Worm (Caenorhabditis elegans): Measurements from ENCODE around the gene unc-70.

Gene unc-70

DNA sequence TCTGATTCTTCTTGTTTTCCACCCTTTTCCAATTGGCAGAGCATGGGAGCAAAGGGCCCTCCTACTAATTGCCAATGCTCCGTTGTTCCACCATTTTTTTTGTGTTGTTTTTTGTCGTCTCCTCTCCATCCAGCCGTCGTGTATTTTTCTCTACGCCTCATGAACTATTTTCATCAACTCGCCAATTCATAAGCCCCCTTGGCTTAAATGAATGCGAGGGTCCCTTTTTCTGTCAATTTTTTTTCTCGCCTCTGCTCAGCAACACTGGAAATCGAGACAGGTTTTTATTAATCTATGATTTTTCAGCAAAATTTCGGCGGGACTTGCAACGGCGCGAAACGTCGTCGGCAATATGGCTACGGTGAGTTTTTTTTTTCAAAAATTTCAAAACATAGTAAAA is at the start of gene unc-70:
TSS of gene unc-70 (plus strand) at position 301 of the 400 bp plus-strand sequence.
- no peak for TF ChIP-seq unc-62 (GFP tag; optimal IDR thresholded peaks at IDR 0.05)

DNA sequence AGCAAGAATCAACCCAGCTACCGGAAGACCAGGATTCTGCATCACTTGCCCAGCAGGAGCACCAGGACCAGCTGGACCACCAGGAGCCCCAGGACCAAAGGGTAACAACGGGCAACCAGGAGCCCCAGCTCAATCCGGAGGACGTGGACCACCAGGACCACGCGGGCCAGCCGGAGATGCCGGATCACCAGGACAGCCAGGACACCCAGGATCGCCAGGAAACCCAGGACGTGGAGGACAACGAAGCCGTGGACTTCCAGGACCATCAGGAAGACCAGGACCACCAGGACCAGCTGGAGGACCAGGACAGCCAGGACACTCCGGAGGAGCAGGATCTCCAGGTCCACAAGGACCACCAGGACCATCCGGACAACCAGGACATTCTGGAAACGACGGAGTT is 49.6 kb upstream of the unc-70 start:
- TF ChIP-seq unc-62 (GFP tag; optimal IDR thresholded peaks at IDR 0.05): no peak

ce11 chrV:6835242-6835641 is 45.9 kb upstream of the unc-70 start, which contains the start of the genes T15B7.14 and col-143:
Gene T15B7.14 (minus strand): TSS chrV:6835342.
Gene col-143 (plus strand): TSS chrV:6835635.
- no peak for TF ChIP-seq unc-62 (GFP tag; optimal IDR thresholded peaks at IDR 0.05)

DNA sequence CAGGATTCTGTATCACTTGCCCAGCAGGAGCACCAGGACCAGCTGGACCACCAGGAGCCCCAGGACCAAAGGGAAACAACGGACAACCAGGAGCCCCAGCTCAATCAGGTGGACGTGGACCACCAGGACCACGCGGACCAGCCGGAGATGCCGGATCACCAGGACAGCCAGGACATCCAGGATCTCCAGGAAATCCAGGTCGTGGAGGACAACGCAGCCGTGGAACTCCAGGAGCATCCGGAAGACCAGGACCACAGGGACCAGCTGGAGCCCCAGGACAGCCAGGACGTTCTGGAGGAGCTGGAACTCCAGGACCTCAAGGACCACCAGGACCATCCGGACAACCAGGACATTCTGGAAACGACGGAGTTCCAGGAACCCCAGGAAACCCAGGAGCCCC is 45.1 kb upstream of the unc-70 start:
- TF ChIP-seq unc-62 (GFP tag; optimal IDR thresholded peaks at IDR 0.05): no peak

DNA sequence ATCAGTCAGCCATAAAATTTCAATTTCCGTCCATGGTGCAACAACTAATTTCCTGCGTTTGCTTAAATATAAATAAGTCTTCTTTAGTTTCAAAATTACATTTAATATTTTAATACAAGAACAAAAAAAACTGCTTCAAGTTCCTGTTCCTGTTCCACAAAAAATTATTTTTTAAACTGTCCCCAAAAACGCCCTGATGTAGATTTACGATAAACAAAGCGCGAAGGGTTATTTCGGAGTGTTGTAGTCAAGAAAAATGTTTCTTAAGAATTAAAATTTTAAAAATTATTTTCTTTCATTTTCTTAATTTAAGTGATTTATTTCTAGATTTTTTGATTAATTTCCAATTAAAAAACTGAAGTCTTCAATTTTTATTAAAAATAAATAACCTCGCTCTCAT is 42.5 kb upstream of the unc-70 start, which contains the start of gene T15B7.15:
TSS of gene T15B7.15 (minus strand) at position 67 of the 400 bp plus-strand sequence.
- TF ChIP-seq unc-62 (GFP tag; optimal IDR thresholded peaks at IDR 0.05): no peak

ce11 chrV:6839008-6839407 is 42.1 kb upstream of the unc-70 start, which contains the start of gene hpo-8:
Gene hpo-8 (plus strand): TSS chrV:6839289.
- no peak for TF ChIP-seq unc-62 (GFP tag; optimal IDR thresholded peaks at IDR 0.05)

- no peak for TF ChIP-seq unc-62 (GFP tag; optimal IDR thresholded peaks at IDR 0.05)
These were observed 38.7 kb upstream of the unc-70 start, which contains the start of gene T15B7.1 for ce11 chrV:6842437-6842836. Gene T15B7.1 (plus strand): TSS chrV:6842737.

DNA sequence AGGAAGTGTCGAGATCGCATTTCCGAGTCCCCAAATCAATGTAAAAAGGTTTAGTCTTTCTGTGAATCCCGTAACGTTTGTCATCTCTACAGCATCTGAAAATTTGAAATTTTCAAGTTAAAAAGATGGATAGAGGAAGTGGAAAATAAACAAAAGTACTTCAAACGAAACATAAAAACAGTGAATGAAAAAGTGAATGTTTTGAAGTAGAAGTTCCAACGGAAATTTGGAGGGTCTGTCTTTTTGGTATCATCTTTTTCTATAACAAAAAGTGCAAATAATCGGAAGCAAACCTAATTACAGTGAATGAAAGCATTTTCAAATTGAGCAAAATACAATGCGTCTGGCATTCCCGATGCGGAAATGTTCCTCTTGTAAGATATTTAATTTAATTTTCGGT is 34.6 kb upstream of the unc-70 start, which contains the start of gene lgc-54:
TSS of gene lgc-54 (minus strand) at position 101 of the 400 bp plus-strand sequence.
- no peak for TF ChIP-seq unc-62 (GFP tag; optimal IDR thresholded peaks at IDR 0.05)

DNA sequence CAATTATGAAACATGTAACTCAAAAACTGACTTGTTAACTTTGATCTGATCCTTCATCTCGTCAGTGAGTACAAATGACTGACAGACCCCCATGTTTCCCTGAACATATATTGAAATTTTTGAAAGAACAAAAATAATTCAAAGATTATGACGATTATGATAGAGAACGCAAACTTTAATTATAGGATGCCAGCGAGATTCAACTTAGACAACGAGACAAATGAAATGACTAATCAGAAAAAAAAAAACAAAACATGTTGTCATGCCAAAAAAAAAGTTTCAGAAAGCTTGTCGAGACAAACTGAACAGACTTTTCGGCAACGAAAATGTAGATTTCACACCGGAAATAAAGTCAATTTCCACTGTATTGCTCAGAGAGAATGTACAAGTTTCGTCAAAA is 26.4 kb upstream of the unc-70 start, which contains the start of gene gpa-10:
TSS of gene gpa-10 (minus strand) at position 101 of the 400 bp plus-strand sequence.
- no peak for TF ChIP-seq unc-62 (GFP tag; optimal IDR thresholded peaks at IDR 0.05)

DNA sequence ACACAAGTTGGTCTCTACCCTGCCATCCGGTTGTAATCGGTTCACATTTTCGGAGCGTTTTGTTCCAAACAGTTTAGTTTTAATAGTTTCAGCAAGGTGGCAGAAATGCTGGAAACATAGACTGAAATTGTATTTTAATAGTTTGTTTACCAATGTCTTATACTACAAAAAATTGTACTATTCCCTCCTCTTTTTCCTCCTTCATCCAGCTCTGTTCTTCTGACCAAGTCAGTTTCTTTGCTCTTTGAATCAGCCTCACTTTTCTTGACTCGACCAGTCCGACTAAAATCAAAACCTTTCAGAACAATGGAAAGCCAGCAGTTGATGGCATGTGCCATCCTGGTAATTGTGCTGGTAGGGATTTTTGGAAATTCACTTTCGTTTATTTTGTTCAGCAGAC is 11.1 kb upstream of the unc-70 start, which contains the start of gene frpr-18:
TSS of gene frpr-18 (plus strand) at position 301 of the 400 bp plus-strand sequence.
- no peak for TF ChIP-seq unc-62 (GFP tag; optimal IDR thresholded peaks at IDR 0.05)

- TF ChIP-seq unc-62 (GFP tag; optimal IDR thresholded peaks at IDR 0.05): no peak
These were observed 6.4 kb upstream of the unc-70 start for ce11 chrV:6874735-6875134.

ce11 chrV:6875795-6876194 is 5.3 kb upstream of the unc-70 start:
- TF ChIP-seq unc-62 (GFP tag; optimal IDR thresholded peaks at IDR 0.05): no peak

- TF ChIP-seq unc-62 (GFP tag; optimal IDR thresholded peaks at IDR 0.05): no peak
These were observed 4.2 kb upstream of the unc-70 start for ce11 chrV:6876763-6877515.

- no peak for TF ChIP-seq unc-62 (GFP tag; optimal IDR thresholded peaks at IDR 0.05)
These were observed 2.6 kb upstream of the unc-70 start for ce11 chrV:6878559-6878958.

ce11 chrV:6879490-6879889 is 1.6 kb upstream of the unc-70 start:
- no peak for TF ChIP-seq unc-62 (GFP tag; optimal IDR thresholded peaks at IDR 0.05)

DNA sequence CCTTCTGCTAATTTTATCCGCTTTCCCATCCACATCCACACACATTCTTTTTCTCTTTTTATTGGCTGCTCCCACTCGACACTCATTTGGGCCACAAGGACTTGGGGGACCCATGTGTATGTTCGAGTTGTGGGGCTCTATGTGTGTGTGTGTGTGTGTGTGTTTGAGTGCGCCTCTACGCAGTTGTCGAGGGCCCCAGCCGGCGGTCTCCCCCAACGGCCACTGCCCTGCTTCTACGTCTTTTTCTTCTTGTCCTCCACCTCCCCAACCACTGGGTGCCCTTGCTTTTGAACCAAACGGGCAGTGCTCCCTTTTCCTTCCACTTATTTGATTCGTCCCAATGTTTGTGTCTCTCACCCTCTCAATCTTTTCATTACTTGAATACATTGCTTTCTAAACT is 515 bp upstream of the unc-70 start:
- TF ChIP-seq unc-62 (GFP tag; optimal IDR thresholded peaks at IDR 0.05): no peak

ce11 chrV:6881735-6882134 is 597 bp downstream of the unc-70 start:
- no peak for TF ChIP-seq unc-62 (GFP tag; optimal IDR thresholded peaks at IDR 0.05)

All from whole organism, dauer.